Worm (Caenorhabditis elegans) whole organism, young adult: Measurements from ENCODE around the gene M151.3.

ENCODE experiments used
- F52B5.7 ChIP-seq: sonication (generic microtip); optimal IDR thresholded peaks from 2 replicates; lab custom pipeline; 2016; ENCODE audit warnings: mild to moderate bottlenecking, missing genetic modification characterization, missing compliant biosample characterization
- ama-1 ChIP-seq, 3 experiments: fragments of 150-350 bp in 1 of 3; sonication (generic microtip) in 2 of 3; optimal IDR thresholded peaks; 2 replicates each; lab custom pipeline; 2014 to 2018; ENCODE audit warnings: missing biosample characterization in 2 of 3, missing genetic modification characterization in 2 of 3, missing genetic modification reagents in 2 of 3
- him-1 ChIP-seq: sonication (generic microtip); optimal IDR thresholded peaks from 2 replicates; lab custom pipeline; 2016; ENCODE audit warnings: missing genotype, missing genetic modification reagents, missing genetic modification characterization, missing compliant biosample characterization
- hlh-12 ChIP-seq: sonication (generic microtip); optimal IDR thresholded peaks from 2 replicates; lab custom pipeline; 2016; ENCODE audit warnings: missing genetic modification characterization, missing compliant biosample characterization
- hmg-1.2 ChIP-seq: fragments of 200-800 bp; sonication (Bioruptor generic); IDR thresholded peaks from 2 replicates; pipeline ENCODE4 v1.3.6; 2022; ENCODE audit warnings: missing genetic modification reagents, missing genetic modification characterization, missing compliant biosample characterization
- nfya-1 ChIP-seq: sonication (generic microtip); optimal IDR thresholded peaks from 2 replicates; lab custom pipeline; 2017; ENCODE audit warnings: antibody characterized with exemption, missing compliant biosample characterization, missing genetic modification characterization, borderline replicate concordance; ENCODE audit not compliant: insufficient read depth
- nfya-2 ChIP-seq: fragments of 200-800 bp; sonication (Bioruptor generic); IDR thresholded peaks from 2 replicates; pipeline ENCODE4 v1.3.6; 2022; ENCODE audit warnings: missing genetic modification reagents, missing genetic modification characterization, missing compliant biosample characterization
- nhr-90 ChIP-seq: sonication (generic microtip); optimal IDR thresholded peaks from 2 replicates; lab custom pipeline; 2016; ENCODE audit warnings: missing genotype, mild to moderate bottlenecking, missing genetic modification characterization, missing compliant biosample characterization
- snpc-1.1 ChIP-seq: sonication (generic microtip); optimal IDR thresholded peaks from 2 replicates; lab custom pipeline; 2017; ENCODE audit warnings: missing genetic modification characterization, mild to moderate bottlenecking, missing compliant biosample characterization, antibody characterized with exemption, moderate library complexity, missing genotype, missing genetic modification reagents; ENCODE audit not compliant: insufficient read depth
- unc-130 ChIP-seq: sonication (generic microtip); optimal IDR thresholded peaks from 2 replicates; lab custom pipeline; 2016; ENCODE audit warnings: missing genetic modification reagents, missing genetic modification characterization, missing compliant biosample characterization

DNA sequence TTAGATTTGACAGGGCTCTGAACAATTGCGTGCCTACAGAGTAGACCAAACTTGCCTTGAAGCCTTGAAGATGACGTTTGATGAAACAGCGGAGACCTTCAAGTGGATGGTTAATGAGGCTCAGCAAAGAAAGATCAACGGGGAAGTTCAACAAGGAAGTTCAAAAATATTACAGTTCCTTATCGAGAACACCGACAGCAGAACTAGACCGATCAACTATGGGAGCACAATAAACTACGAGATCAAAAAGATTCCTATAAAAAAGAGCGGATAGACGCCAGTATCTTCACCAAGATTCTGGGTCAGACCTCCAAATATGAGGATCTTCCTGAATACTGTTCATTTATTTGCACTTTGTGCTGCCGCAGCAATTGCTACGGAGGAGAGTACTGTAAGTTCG lies 47.2 kb upstream of the M151.3 start, which contains the start of gene clec-134:
- TF ChIP-seq hmg-1.2 (no peak), snpc-1.1 (tag; lab: Kevin White, UChicago) (no peak), nhr-90 (tag; lab: Kevin White, UChicago) (no peak), unc-130 (no peak), nfya-2 (GFP tag; lab: Robert Waterston, UW) (no peak), F52B5.7 (tag; lab: Kevin White, UChicago) (no peak), hlh-12 (tag; lab: Kevin White, UChicago) (no peak), him-1 (tag; lab: Kevin White, UChicago) (no peak), ama-1 (optimal IDR thresholded peaks at IDR 0.05; lab: Kevin White, UChicago) (no peak), ama-1 (GFP tag; optimal IDR thresholded peaks at IDR 0.05; lab: Kevin White, UChicago) (no peak), nfya-1 (tag; lab: Kevin White, UChicago) (no peak)
